Fruit fly (Drosophila melanogaster) whole organism, embryonic: ENCODE measurements around the gene CG18265.

Experiments used
- Bgb ChIP-seq: fragments of 200-800 bp; sonication (Bioruptor generic); IDR thresholded peaks from 2 replicates; pipeline ENCODE4 v1.3.6; 2022; ENCODE audit warnings: missing biosample characterization, missing genetic modification characterization; ENCODE audit not compliant: partially characterized antibody
- CG10462 ChIP-seq: fragments of 200-800 bp; sonication (Bioruptor generic); optimal IDR thresholded peaks from 2 replicates; lab custom pipeline; 2016; ENCODE audit warnings: missing biosample characterization, missing genetic modification characterization
- CG10543 ChIP-seq: fragments of 200-800 bp; sonication (Bioruptor generic); optimal IDR thresholded peaks from 3 replicates; lab custom pipeline; 2017; ENCODE audit warnings: missing biosample characterization, mild to moderate bottlenecking, missing genetic modification characterization, moderate library complexity
- CG12659 ChIP-seq: fragments of 200-800 bp; sonication (Bioruptor generic); optimal IDR thresholded peaks from 3 replicates; lab custom pipeline; 2017; ENCODE audit warnings: mild to moderate bottlenecking, missing biosample characterization, missing genetic modification reagents, missing genetic modification characterization
- CG13775 ChIP-seq: fragments of 200-800 bp; sonication (Bioruptor generic); optimal IDR thresholded peaks from 3 replicates; lab custom pipeline; 2017; ENCODE audit warnings: missing biosample characterization, mild to moderate bottlenecking, missing genetic modification characterization
- CG13894 ChIP-seq: fragments of 200-800 bp; sonication (Bioruptor generic); optimal IDR thresholded peaks from 3 replicates; lab custom pipeline; 2018; ENCODE audit warnings: missing biosample characterization, mild to moderate bottlenecking, missing genetic modification characterization, moderate library complexity
- CG14710 ChIP-seq: fragments of 200-800 bp; sonication (Bioruptor generic); optimal IDR thresholded peaks from 3 replicates; lab custom pipeline; 2019; ENCODE audit warnings: missing biosample characterization, mild to moderate bottlenecking, missing genetic modification characterization, moderate library complexity
- CG1529 ChIP-seq: fragments of 200-800 bp; sonication (Bioruptor generic); optimal IDR thresholded peaks from 3 replicates; lab custom pipeline; 2018; ENCODE audit warnings: missing biosample characterization, missing genetic modification characterization
- CG16813 ChIP-seq: fragments of 200-800 bp; sonication (Bioruptor generic); IDR thresholded peaks from 3 replicates; pipeline ENCODE4 v1.3.6; 2022; ENCODE audit warnings: missing biosample characterization, missing genetic modification characterization; ENCODE audit not compliant: partially characterized antibody
- CG17385 ChIP-seq: fragments of 200-800 bp; sonication (Bioruptor generic); optimal IDR thresholded peaks from 3 replicates; lab custom pipeline; 2018; ENCODE audit warnings: missing biosample characterization, mild to moderate bottlenecking, missing genetic modification characterization
- CG18011 ChIP-seq: fragments of 200-800 bp; sonication (Bioruptor generic); optimal IDR thresholded peaks from 2 replicates; lab custom pipeline; 2017; ENCODE audit warnings: missing biosample characterization, missing genetic modification characterization, mild to moderate bottlenecking, moderate library complexity, missing genotype
- CG2116 ChIP-seq: fragments of 200-800 bp; sonication (Bioruptor generic); optimal IDR thresholded peaks from 3 replicates; lab custom pipeline; 2018; ENCODE audit warnings: missing biosample characterization, mild to moderate bottlenecking, missing genetic modification characterization
- CG2678 ChIP-seq: fragments of 200-800 bp; sonication (Bioruptor generic); optimal IDR thresholded peaks from 3 replicates; lab custom pipeline; 2019; ENCODE audit warnings: missing biosample characterization, mild to moderate bottlenecking, missing genetic modification characterization, moderate library complexity
- CG2712 ChIP-seq: fragments of 200-800 bp; optimal IDR thresholded peaks from 3 replicates; lab custom pipeline; 2019; ENCODE audit warnings: missing biosample characterization, mild to moderate bottlenecking, missing genetic modification characterization, moderate library complexity
- CG32532 ChIP-seq: fragments of 200-800 bp; sonication (Bioruptor generic); IDR thresholded peaks from 2 replicates; pipeline ENCODE4 v1.3.6; 2022; ENCODE audit warnings: missing biosample characterization, missing genetic modification characterization
- CG3281 ChIP-seq: fragments of 200-800 bp; sonication (Bioruptor generic); optimal IDR thresholded peaks from 3 replicates; lab custom pipeline; 2017; ENCODE audit warnings: missing biosample characterization, mild to moderate bottlenecking, missing genetic modification characterization
- CG4617 ChIP-seq: fragments of 200-800 bp; sonication (Bioruptor generic); optimal IDR thresholded peaks from 3 replicates; lab custom pipeline; 2016; ENCODE audit warnings: missing biosample characterization, missing genetic modification characterization, borderline replicate concordance
- CG6272 ChIP-seq: fragments of 200-800 bp; sonication (Bioruptor generic); IDR thresholded peaks from 2 replicates; pipeline ENCODE4 v1.3.6; 2022; ENCODE audit warnings: missing biosample characterization, missing genetic modification characterization
- CG6689 ChIP-seq: fragments of 200-800 bp; sonication (Bioruptor generic); IDR thresholded peaks from 2 replicates; pipeline ENCODE4 v1.3.6; 2022; ENCODE audit warnings: missing biosample characterization, missing genetic modification characterization
- CG6791 ChIP-seq: fragments of 200-800 bp; sonication (Bioruptor generic); IDR thresholded peaks from 3 replicates; pipeline ENCODE4 v1.3.6; 2022; ENCODE audit warnings: missing biosample characterization, missing genetic modification characterization; ENCODE audit not compliant: partially characterized antibody
- CG8924 ChIP-seq: fragments of 200-800 bp; optimal IDR thresholded peaks from 3 replicates; lab custom pipeline; 2019; ENCODE audit warnings: missing biosample characterization, mild to moderate bottlenecking, missing genetic modification characterization, moderate library complexity
- Deaf1 ChIP-seq: fragments of 200-800 bp; optimal IDR thresholded peaks from 3 replicates; lab custom pipeline; 2019; ENCODE audit warnings: missing biosample characterization, mild to moderate bottlenecking, missing genetic modification characterization, moderate library complexity
- ERR ChIP-seq: fragments of 200-800 bp; sonication (Bioruptor generic); optimal IDR thresholded peaks from 2 replicates; lab custom pipeline; 2016; ENCODE audit warnings: missing biosample characterization, missing genetic modification characterization
- Elba2 ChIP-seq: fragments of 200-800 bp; sonication (Bioruptor generic); optimal IDR thresholded peaks from 3 replicates; lab custom pipeline; 2016; ENCODE audit warnings: missing biosample characterization, missing genetic modification characterization
- Ets97D ChIP-seq: fragments of 200-800 bp; sonication (Bioruptor generic); optimal IDR thresholded peaks from 3 replicates; lab custom pipeline; 2016; ENCODE audit warnings: missing biosample characterization, missing genetic modification characterization
- Fer3 ChIP-seq: fragments of 200-800 bp; sonication (Bioruptor generic); optimal IDR thresholded peaks from 2 replicates; lab custom pipeline; 2018; ENCODE audit warnings: missing biosample characterization, mild to moderate bottlenecking, missing genetic modification characterization, moderate library complexity
- MESR4 ChIP-seq: fragments of 200-800 bp; sonication (Bioruptor generic); optimal IDR thresholded peaks from 2 replicates; lab custom pipeline; 2018; ENCODE audit warnings: missing biosample characterization, mild to moderate bottlenecking, missing genetic modification characterization, moderate library complexity
- Myb ChIP-seq: fragments of 200-800 bp; sonication (Bioruptor generic); optimal IDR thresholded peaks from 2 replicates; lab custom pipeline; 2016; ENCODE audit warnings: missing biosample characterization, missing genetic modification characterization
- NFAT ChIP-seq: fragments of 200-800 bp; sonication (Bioruptor generic); IDR thresholded peaks from 2 replicates; pipeline ENCODE4 v1.3.6; 2022; ENCODE audit warnings: missing biosample characterization, missing genetic modification characterization
- Nf-YC ChIP-seq: fragments of 200-800 bp; optimal IDR thresholded peaks from 3 replicates; lab custom pipeline; 2019; ENCODE audit warnings: missing biosample characterization, mild to moderate bottlenecking, missing genetic modification characterization, moderate library complexity
- Ravus ChIP-seq: fragments of 200-800 bp; sonication (Bioruptor generic); IDR thresholded peaks from 2 replicates; pipeline ENCODE4 v1.3.6; 2022; ENCODE audit warnings: missing biosample characterization, missing genetic modification characterization
- amos ChIP-seq: fragments of 200-800 bp; sonication (Bioruptor generic); IDR thresholded peaks from 2 replicates; pipeline ENCODE4 v1.3.6; 2022; ENCODE audit warnings: missing biosample characterization, missing genetic modification characterization; ENCODE audit not compliant: partially characterized antibody
- ci ChIP-seq: fragments of 200-800 bp; sonication (Bioruptor generic); IDR thresholded peaks from 3 replicates; pipeline ENCODE4 v1.3.6; 2022; ENCODE audit warnings: missing biosample characterization, missing genetic modification characterization
- dati ChIP-seq: fragments of 200-800 bp; sonication (Bioruptor generic); IDR thresholded peaks from 2 replicates; pipeline ENCODE4 v1.3.6; 2022; ENCODE audit warnings: missing biosample characterization, missing genetic modification characterization
- insv ChIP-seq, 2 experiments: fragments of 200-800 bp; sonication (Bioruptor generic); optimal IDR thresholded peaks; 3 replicates each; lab custom pipeline; 2016 to 2018; ENCODE audit warnings: missing biosample characterization in 2 of 2, missing genetic modification characterization in 2 of 2
- mam ChIP-seq: fragments of 200-800 bp; sonication (Bioruptor generic); optimal IDR thresholded peaks from 3 replicates; lab custom pipeline; 2016; ENCODE audit warnings: missing biosample characterization, missing genetic modification characterization
- nau ChIP-seq: fragments of 200-800 bp; sonication (Bioruptor generic); optimal IDR thresholded peaks from 3 replicates; lab custom pipeline; 2017; ENCODE audit warnings: missing biosample characterization, mild to moderate bottlenecking, missing genetic modification characterization, missing genetic modification reagents
- phol ChIP-seq: fragments of 200-800 bp; sonication (Bioruptor generic); optimal IDR thresholded peaks from 3 replicates; lab custom pipeline; 2018; ENCODE audit warnings: missing biosample characterization, mild to moderate bottlenecking, missing genetic modification characterization, moderate library complexity
- prd ChIP-seq, 3 experiments: fragments of >200 bp in 2 of 3; fragments of 200-800 bp in 1 of 3; sonication (Bioruptor generic) in 1 of 3; optimal IDR thresholded peaks in 2 of 3; IDR thresholded peaks in 1 of 3; 2 replicates in 2 of 3; 3 replicates in 1 of 3; pipeline versions ENCODE4 v1.3.6 to Lab custom; 2017 to 2022; ENCODE audit warnings: missing biosample characterization in 1 of 3, missing genetic modification characterization in 1 of 3
- pros ChIP-seq: fragments of 200-800 bp; sonication (Bioruptor generic); optimal IDR thresholded peaks from 3 replicates; lab custom pipeline; 2019; ENCODE audit warnings: missing biosample characterization, mild to moderate bottlenecking, missing genetic modification characterization, moderate library complexity
- pum ChIP-seq: fragments of 200-800 bp; sonication (Bioruptor generic); optimal IDR thresholded peaks from 2 replicates; lab custom pipeline; 2016; ENCODE audit warnings: missing biosample characterization, missing genetic modification characterization
- pzg ChIP-seq: fragments of 200-800 bp; sonication (Bioruptor generic); optimal IDR thresholded peaks from 3 replicates; lab custom pipeline; 2018; ENCODE audit warnings: missing biosample characterization, mild to moderate bottlenecking, missing genetic modification characterization, moderate library complexity
- rib ChIP-seq: fragments of 200-800 bp; sonication (Bioruptor generic); IDR thresholded peaks from 2 replicates; pipeline ENCODE4 v1.3.6; 2022; ENCODE audit warnings: missing biosample characterization, missing genetic modification characterization
- salm ChIP-seq: fragments of 200-800 bp; sonication (Bioruptor generic); optimal IDR thresholded peaks from 2 replicates; lab custom pipeline; 2018; ENCODE audit warnings: missing biosample characterization, mild to moderate bottlenecking, missing genetic modification characterization
- slbo ChIP-seq: fragments of 200-800 bp; sonication (Bioruptor generic); IDR thresholded peaks from 2 replicates; pipeline ENCODE4 v1.3.6; 2022; ENCODE audit warnings: missing biosample characterization, missing genetic modification characterization
- sob ChIP-seq: fragments of 200-800 bp; sonication (Bioruptor generic); IDR thresholded peaks from 2 replicates; pipeline ENCODE4 v1.3.6; 2022; ENCODE audit warnings: missing biosample characterization, missing genetic modification characterization
- sug ChIP-seq: fragments of 200-800 bp; optimal IDR thresholded peaks from 2 replicates; lab custom pipeline; 2019; ENCODE audit warnings: missing biosample characterization, mild to moderate bottlenecking, missing genetic modification characterization, moderate library complexity
- twi ChIP-seq: fragments of 200-800 bp; optimal IDR thresholded peaks from 2 replicates; lab custom pipeline; 2019; ENCODE audit warnings: missing biosample characterization, mild to moderate bottlenecking, missing genetic modification characterization, moderate library complexity
- zfh2 ChIP-seq: fragments of 200-800 bp; sonication (Bioruptor generic); optimal IDR thresholded peaks from 2 replicates; lab custom pipeline; 2016; ENCODE audit warnings: missing biosample characterization, missing genetic modification characterization

Gene CG18265

DNA sequence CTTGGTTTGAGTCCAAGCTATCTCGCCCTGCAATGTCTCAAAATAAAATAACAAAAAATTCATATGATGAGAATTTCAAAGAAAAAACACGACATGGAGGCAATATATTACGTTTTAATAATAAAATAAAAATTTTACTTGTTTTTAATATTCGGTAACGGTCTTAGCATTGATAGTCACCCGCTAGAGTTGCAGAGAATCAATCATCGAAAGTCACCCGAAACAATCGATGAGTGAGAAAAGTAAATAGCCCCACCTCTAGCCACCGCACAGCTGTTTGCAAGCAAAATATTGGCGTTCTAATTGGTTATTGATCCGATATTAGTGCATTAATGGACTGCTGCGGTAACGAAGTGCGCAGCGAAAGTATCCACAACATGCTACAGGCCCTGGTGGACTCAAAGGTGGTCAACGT is 36.8 kb downstream of the CG18265 start, which contains the start of gene CG34250:
TSS of gene CG34250 (plus strand) at position 244 of the 415 bp plus-strand sequence.
- TF ChIP-seq slbo (GFP tag; lab: Robert Waterston, UW) = peak; percentile 47; the same call in 1 of the 2 replicates
- no peak for TF ChIP-seq ci
- no peak for TF ChIP-seq CG6272
- TF ChIP-seq CG12659 (GFP tag; lab: Kevin White, UChicago) = peak; percentile 79
- TF ChIP-seq Nf-YC = peak; percentile 75
- TF ChIP-seq CG6689 = no peak
- TF ChIP-seq Bgb (GFP tag; lab: Robert Waterston, UW) = peak; percentile 72
- peak; percentile 59 for TF ChIP-seq Ets97D
- TF ChIP-seq Fer3 (tag; lab: Kevin White, UChicago) = peak; percentile 15
- no peak for TF ChIP-seq ERR (GFP tag; lab: Kevin White, UChicago)
- no peak for TF ChIP-seq CG17385 (GFP tag; lab: Kevin White, UChicago)
- TF ChIP-seq mam = peak; percentile 48
- TF ChIP-seq CG13894 (tag; lab: Kevin White, UChicago) = peak; percentile 60
- TF ChIP-seq Deaf1 (tag; lab: Kevin White, UChicago) = peak; percentile 3
- peak; percentile 72 for TF ChIP-seq CG2712
- no peak for TF ChIP-seq Ravus (GFP tag; lab: Robert Waterston, UW)
- peak; percentile 14 for TF ChIP-seq pum (GFP tag; lab: Kevin White, UChicago)
- peak; percentile 85 for TF ChIP-seq CG14710 (tag; lab: Kevin White, UChicago)
- peak; percentile 100 for TF ChIP-seq CG2116 (GFP tag; lab: Kevin White, UChicago)
- TF ChIP-seq rib = peak; percentile 45; the same call in 1 of the 2 replicates
- TF ChIP-seq pros = no peak
- peak; percentile 72 for TF ChIP-seq sug (tag; lab: Kevin White, UChicago)
- TF ChIP-seq salm (tag; lab: Kevin White, UChicago) = no peak
- peak; percentile 59 for TF ChIP-seq CG13775 (GFP tag; lab: Kevin White, UChicago)
- peak; percentile 51 for TF ChIP-seq CG32532
- peak; percentile 89 for TF ChIP-seq MESR4 (GFP tag; lab: Kevin White, UChicago)
- peak; percentile 28 for TF ChIP-seq nau (GFP tag; lab: Kevin White, UChicago)
- peak; percentile 42 for TF ChIP-seq CG8924 (tag; lab: Kevin White, UChicago)
- TF ChIP-seq CG18011 (GFP tag; lab: Kevin White, UChicago) = peak; percentile 4
- peak; percentile 63 for TF ChIP-seq Myb (GFP tag; lab: Kevin White, UChicago)
- peak; percentile 56 for TF ChIP-seq CG10543
- TF ChIP-seq zfh2 (GFP tag; lab: Kevin White, UChicago) = peak; percentile 14
- peak in 1 of 2 experiments; percentile 50 for TF ChIP-seq insv (GFP tag; optimal IDR thresholded peaks at IDR 0.05; lab: Kevin White, UChicago)
- TF ChIP-seq twi (tag; lab: Kevin White, UChicago) = peak; percentile 37
- peak; percentile 78; the same call in 1 of the 2 replicates for TF ChIP-seq amos (GFP tag; lab: Robert Waterston, UW)
- TF ChIP-seq CG6791 (GFP tag; lab: Robert Waterston, UW) = peak; percentile 82
- peak; percentile 21 for TF ChIP-seq CG3281
- peak; percentile 74 for TF ChIP-seq CG4617 (GFP tag; lab: Kevin White, UChicago)
- no peak for TF ChIP-seq dati (GFP tag; lab: Robert Waterston, UW)
- TF ChIP-seq CG1529 (GFP tag; lab: Kevin White, UChicago) = no peak
- TF ChIP-seq NFAT (GFP tag; lab: Robert Waterston, UW) = no peak; the same call in 1 of the 2 replicates
- no peak for TF ChIP-seq prd (optimal IDR thresholded peaks at IDR 0.05; lab: Kevin White, UChicago)
- no peak for TF ChIP-seq prd (GFP tag; IDR thresholded peaks at IDR 0.05; lab: Robert Waterston, UW)
- peak; percentile 15 for TF ChIP-seq CG2678 (tag; lab: Kevin White, UChicago)
- TF ChIP-seq sob (GFP tag; lab: Robert Waterston, UW) = peak; percentile 62; the same call in 1 of the 2 replicates
- peak; percentile 84 for TF ChIP-seq pzg (GFP tag; lab: Kevin White, UChicago)
- TF ChIP-seq phol (tag; lab: Kevin White, UChicago) = peak; percentile 63
- TF ChIP-seq Elba2 (GFP tag; lab: Kevin White, UChicago) = peak; percentile 68
- TF ChIP-seq CG16813 (GFP tag; lab: Robert Waterston, UW) = peak; percentile 75
- TF ChIP-seq CG10462 (GFP tag; lab: Kevin White, UChicago) = peak; percentile 17
